Fruit fly (Drosophila melanogaster) whole organism, embryonic: ENCODE measurements around the gene CG8568.
A peak's percentile ranks its signal among the peaks of the same experiment; 100 is the strongest.

ENCODE experiments used
- CG1024 ChIP-seq: fragments of 200-800 bp; sonication (Bioruptor generic); IDR thresholded peaks from 2 replicates; pipeline ENCODE4 v1.3.6; 2022; ENCODE audit warnings: missing biosample characterization, missing genetic modification characterization
- CG10543 ChIP-seq: fragments of 200-800 bp; sonication (Bioruptor generic); optimal IDR thresholded peaks from 3 replicates; lab custom pipeline; 2017; ENCODE audit warnings: missing biosample characterization, mild to moderate bottlenecking, missing genetic modification characterization, moderate library complexity
- CG10979 ChIP-seq: fragments of 200-800 bp; sonication (Bioruptor generic); optimal IDR thresholded peaks from 2 replicates; lab custom pipeline; 2018; ENCODE audit warnings: missing biosample characterization, mild to moderate bottlenecking, missing genetic modification characterization, moderate library complexity
- CG11085 ChIP-seq: fragments of 200-800 bp; sonication (Bioruptor generic); IDR thresholded peaks from 2 replicates; pipeline ENCODE4 v1.3.6; 2022; ENCODE audit warnings: missing biosample characterization, missing genetic modification characterization
- CG11247 ChIP-seq: fragments of 200-800 bp; sonication (Bioruptor generic); IDR thresholded peaks from 2 replicates; pipeline ENCODE4 v1.3.6; 2022; ENCODE audit warnings: missing biosample characterization, missing genetic modification characterization
- CG12155 ChIP-seq: fragments of 200-800 bp; sonication (Bioruptor generic); optimal IDR thresholded peaks from 3 replicates; lab custom pipeline; 2016; ENCODE audit warnings: missing biosample characterization, missing genetic modification characterization
- CG12744 ChIP-seq: fragments of 200-800 bp; sonication (Bioruptor generic); optimal IDR thresholded peaks from 2 replicates; lab custom pipeline; 2016; ENCODE audit warnings: missing biosample characterization, missing genetic modification characterization
- CG13424 ChIP-seq: fragments of 200-800 bp; sonication (Bioruptor generic); optimal IDR thresholded peaks from 2 replicates; lab custom pipeline; 2019; ENCODE audit warnings: missing biosample characterization, mild to moderate bottlenecking, missing genetic modification characterization, moderate library complexity
- CG13894 ChIP-seq: fragments of 200-800 bp; sonication (Bioruptor generic); optimal IDR thresholded peaks from 3 replicates; lab custom pipeline; 2018; ENCODE audit warnings: missing biosample characterization, mild to moderate bottlenecking, missing genetic modification characterization, moderate library complexity
- CG17385 ChIP-seq: fragments of 200-800 bp; sonication (Bioruptor generic); optimal IDR thresholded peaks from 3 replicates; lab custom pipeline; 2018; ENCODE audit warnings: missing biosample characterization, mild to moderate bottlenecking, missing genetic modification characterization
- CG2712 ChIP-seq: fragments of 200-800 bp; optimal IDR thresholded peaks from 3 replicates; lab custom pipeline; 2019; ENCODE audit warnings: missing biosample characterization, mild to moderate bottlenecking, missing genetic modification characterization, moderate library complexity
- CG30431 ChIP-seq: fragments of 200-800 bp; sonication (Bioruptor generic); optimal IDR thresholded peaks from 2 replicates; lab custom pipeline; 2017; ENCODE audit warnings: missing biosample characterization, missing genetic modification characterization
- CG31365 ChIP-seq: fragments of 200-800 bp; sonication (Bioruptor generic); optimal IDR thresholded peaks from 2 replicates; lab custom pipeline; 2018; ENCODE audit warnings: missing biosample characterization, mild to moderate bottlenecking, missing genetic modification characterization
- CG32772 ChIP-seq: fragments of 200-800 bp; sonication (Bioruptor generic); IDR thresholded peaks from 2 replicates; pipeline ENCODE4 v1.3.6; 2022; ENCODE audit warnings: missing biosample characterization, missing genetic modification characterization
- CG3838 ChIP-seq: fragments of 200-800 bp; sonication (Bioruptor generic); optimal IDR thresholded peaks from 3 replicates; lab custom pipeline; 2016; ENCODE audit warnings: missing biosample characterization, missing genetic modification characterization
- CG4404 ChIP-seq: fragments of 200-800 bp; sonication (Bioruptor generic); IDR thresholded peaks from 2 replicates; pipeline ENCODE4 v1.3.6; 2022; ENCODE audit warnings: missing biosample characterization, missing genetic modification characterization
- CG7372 ChIP-seq: fragments of 200-800 bp; sonication (Bioruptor generic); IDR thresholded peaks from 2 replicates; pipeline ENCODE4 v1.3.6; 2022; ENCODE audit warnings: missing biosample characterization, missing genetic modification characterization
- CG8089 ChIP-seq: fragments of 200-800 bp; sonication (Bioruptor generic); optimal IDR thresholded peaks from 3 replicates; lab custom pipeline; 2016; ENCODE audit warnings: missing biosample characterization, missing genetic modification characterization
- CG8359 ChIP-seq: fragments of 200-800 bp; sonication (Bioruptor generic); optimal IDR thresholded peaks from 2 replicates; lab custom pipeline; 2017; ENCODE audit warnings: missing biosample characterization, mild to moderate bottlenecking, missing genetic modification characterization, borderline replicate concordance
- CG8478 ChIP-seq: fragments of >200 bp; optimal IDR thresholded peaks from 2 replicates; lab custom pipeline; 2018
- CTCF ChIP-seq: fragments of 200-800 bp; sonication (Bioruptor generic); optimal IDR thresholded peaks from 2 replicates; lab custom pipeline; 2017; ENCODE audit warnings: missing biosample characterization, mild to moderate bottlenecking, missing genetic modification characterization, moderate library complexity
- CkIIα-i1 ChIP-seq: fragments of 200-800 bp; sonication (Bioruptor generic); IDR thresholded peaks from 2 replicates; pipeline ENCODE4 v1.3.6; 2022; ENCODE audit warnings: missing biosample characterization, missing genetic modification characterization
- ERR ChIP-seq: fragments of 200-800 bp; sonication (Bioruptor generic); optimal IDR thresholded peaks from 2 replicates; lab custom pipeline; 2016; ENCODE audit warnings: missing biosample characterization, missing genetic modification characterization
- GATAe ChIP-seq: fragments of 200-800 bp; sonication (Bioruptor generic); conservative IDR thresholded peaks from 2 replicates; pipeline ENCODE4 v1.3.6; 2022; ENCODE audit warnings: missing biosample characterization, missing genetic modification characterization
- Hmr ChIP-seq: fragments of 200-800 bp; sonication (Bioruptor generic); optimal IDR thresholded peaks from 3 replicates; lab custom pipeline; 2017; ENCODE audit warnings: mild to moderate bottlenecking, missing biosample characterization, missing genetic modification reagents, missing genetic modification characterization
- Hmx ChIP-seq: fragments of 200-800 bp; sonication (Bioruptor generic); optimal IDR thresholded peaks from 2 replicates; lab custom pipeline; 2016; ENCODE audit warnings: missing biosample characterization, missing genetic modification characterization
- MESR4 ChIP-seq: fragments of 200-800 bp; sonication (Bioruptor generic); optimal IDR thresholded peaks from 2 replicates; lab custom pipeline; 2018; ENCODE audit warnings: missing biosample characterization, mild to moderate bottlenecking, missing genetic modification characterization, moderate library complexity
- Side ChIP-seq: fragments of 200-800 bp; sonication (Bioruptor generic); optimal IDR thresholded peaks from 2 replicates; lab custom pipeline; 2016; ENCODE audit warnings: missing biosample characterization, missing genetic modification characterization
- bsh ChIP-seq, 2 experiments: fragments of 200-800 bp; sonication (Bioruptor generic); optimal IDR thresholded peaks; 2 replicates each; lab custom pipeline; 2017 to 2018; ENCODE audit warnings: mild to moderate bottlenecking in 2 of 2, missing biosample characterization in 2 of 2, missing genetic modification characterization in 2 of 2, moderate library complexity in 1 of 2
- ci ChIP-seq: fragments of 200-800 bp; sonication (Bioruptor generic); IDR thresholded peaks from 3 replicates; pipeline ENCODE4 v1.3.6; 2022; ENCODE audit warnings: missing biosample characterization, missing genetic modification characterization
- crc ChIP-seq: fragments of 200-800 bp; sonication (Bioruptor generic); optimal IDR thresholded peaks from 2 replicates; lab custom pipeline; 2016; ENCODE audit warnings: missing biosample characterization, missing genetic modification characterization
- crp ChIP-seq, 2 experiments: fragments of 200-800 bp; sonication (Bioruptor generic); optimal IDR thresholded peaks; 2 replicates in 1 of 2; 3 replicates in 1 of 2; lab custom pipeline; 2017; ENCODE audit warnings: missing biosample characterization in 2 of 2, missing genetic modification characterization in 2 of 2, mild to moderate bottlenecking in 1 of 2, moderate library complexity in 1 of 2
- fru ChIP-seq: fragments of >200 bp; optimal IDR thresholded peaks from 2 replicates; lab custom pipeline; 2017
- gem ChIP-seq: fragments of 200-800 bp; sonication (Bioruptor generic); optimal IDR thresholded peaks from 2 replicates; lab custom pipeline; 2019; ENCODE audit warnings: missing biosample characterization, mild to moderate bottlenecking, missing genetic modification characterization, moderate library complexity
- gro ChIP-seq: fragments of 200-800 bp; sonication (Bioruptor generic); optimal IDR thresholded peaks from 2 replicates; lab custom pipeline; 2016; ENCODE audit warnings: missing biosample characterization, missing genetic modification characterization
- hkb ChIP-seq, 2 experiments: fragments of 200-800 bp in 1 of 2; fragments of >200 bp in 1 of 2; sonication (Bioruptor generic) in 1 of 2; IDR thresholded peaks in 1 of 2; optimal IDR thresholded peaks in 1 of 2; 2 replicates each; pipeline versions ENCODE4 v1.3.6 to Lab custom; 2017 to 2022; ENCODE audit warnings: missing biosample characterization in 1 of 2, missing genetic modification characterization in 1 of 2
- kah ChIP-seq: fragments of 200-800 bp; sonication (Bioruptor generic); optimal IDR thresholded peaks from 2 replicates; lab custom pipeline; 2018; ENCODE audit warnings: missing biosample characterization, mild to moderate bottlenecking, missing genetic modification characterization
- lola ChIP-seq, 3 experiments: fragments of >200 bp in 2 of 3; fragments of 200-800 bp in 1 of 3; sonication (Bioruptor generic) in 1 of 3; optimal IDR thresholded peaks; 2 replicates each; lab custom pipeline; 2017 to 2019; ENCODE audit warnings: missing biosample characterization in 3 of 3, missing genetic modification characterization in 3 of 3, mild to moderate bottlenecking in 1 of 3, moderate library complexity in 1 of 3
- luna ChIP-seq: fragments of 200-800 bp; sonication (Bioruptor generic); optimal IDR thresholded peaks from 2 replicates; lab custom pipeline; 2016; ENCODE audit warnings: missing biosample characterization, missing genetic modification characterization
- nerfin-1 ChIP-seq: fragments of 200-800 bp; sonication (Bioruptor generic); optimal IDR thresholded peaks from 3 replicates; lab custom pipeline; 2019; ENCODE audit warnings: missing biosample characterization, mild to moderate bottlenecking, missing genetic modification characterization, moderate library complexity
- onecut ChIP-seq: fragments of 200-800 bp; sonication (Bioruptor generic); IDR thresholded peaks from 2 replicates; pipeline ENCODE4 v1.3.6; 2022; ENCODE audit warnings: missing biosample characterization, missing genetic modification characterization
- otp ChIP-seq: fragments of 200-800 bp; sonication (Bioruptor generic); IDR thresholded peaks from 3 replicates; pipeline ENCODE4, ENCODE4 v1.3.6; 2022; ENCODE audit warnings: missing biosample characterization, missing genetic modification characterization
- phol ChIP-seq: fragments of 200-800 bp; sonication (Bioruptor generic); optimal IDR thresholded peaks from 3 replicates; lab custom pipeline; 2018; ENCODE audit warnings: missing biosample characterization, mild to moderate bottlenecking, missing genetic modification characterization, moderate library complexity
- pita ChIP-seq: fragments of 200-800 bp; sonication (Bioruptor generic); optimal IDR thresholded peaks from 2 replicates; lab custom pipeline; 2017; ENCODE audit warnings: missing biosample characterization, mild to moderate bottlenecking, missing genetic modification characterization
- pnt ChIP-seq: fragments of 200-800 bp; sonication (Bioruptor generic); optimal IDR thresholded peaks from 3 replicates; lab custom pipeline; 2016; ENCODE audit warnings: missing biosample characterization, missing genetic modification characterization
- ranshi ChIP-seq: fragments of 200-800 bp; sonication (Bioruptor generic); IDR thresholded peaks from 2 replicates; pipeline ENCODE4 v1.3.6; 2022; ENCODE audit warnings: missing biosample characterization, missing genetic modification characterization
- scrt ChIP-seq: fragments of 200-800 bp; sonication (Bioruptor generic); optimal IDR thresholded peaks from 2 replicates; lab custom pipeline; 2018; ENCODE audit warnings: missing biosample characterization, mild to moderate bottlenecking, missing genetic modification characterization, moderate library complexity
- sd ChIP-seq: fragments of 200-800 bp; sonication (Bioruptor generic); optimal IDR thresholded peaks from 3 replicates; lab custom pipeline; 2018; ENCODE audit warnings: missing biosample characterization, mild to moderate bottlenecking, missing genetic modification characterization, moderate library complexity
- sqz ChIP-seq: fragments of 200-800 bp; sonication (Bioruptor generic); optimal IDR thresholded peaks from 3 replicates; lab custom pipeline; 2018; ENCODE audit warnings: missing biosample characterization, mild to moderate bottlenecking, missing genetic modification characterization
- toy ChIP-seq: fragments of 200-800 bp; sonication (Bioruptor generic); IDR thresholded peaks from 2 replicates; pipeline ENCODE4 v1.3.6; 2022; ENCODE audit warnings: missing biosample characterization, missing genetic modification characterization
- unpg ChIP-seq: fragments of 200-800 bp; sonication (Bioruptor generic); optimal IDR thresholded peaks from 3 replicates; lab custom pipeline; 2018; ENCODE audit warnings: missing biosample characterization, mild to moderate bottlenecking, missing genetic modification characterization, moderate library complexity

CG8568 gene

DNA sequence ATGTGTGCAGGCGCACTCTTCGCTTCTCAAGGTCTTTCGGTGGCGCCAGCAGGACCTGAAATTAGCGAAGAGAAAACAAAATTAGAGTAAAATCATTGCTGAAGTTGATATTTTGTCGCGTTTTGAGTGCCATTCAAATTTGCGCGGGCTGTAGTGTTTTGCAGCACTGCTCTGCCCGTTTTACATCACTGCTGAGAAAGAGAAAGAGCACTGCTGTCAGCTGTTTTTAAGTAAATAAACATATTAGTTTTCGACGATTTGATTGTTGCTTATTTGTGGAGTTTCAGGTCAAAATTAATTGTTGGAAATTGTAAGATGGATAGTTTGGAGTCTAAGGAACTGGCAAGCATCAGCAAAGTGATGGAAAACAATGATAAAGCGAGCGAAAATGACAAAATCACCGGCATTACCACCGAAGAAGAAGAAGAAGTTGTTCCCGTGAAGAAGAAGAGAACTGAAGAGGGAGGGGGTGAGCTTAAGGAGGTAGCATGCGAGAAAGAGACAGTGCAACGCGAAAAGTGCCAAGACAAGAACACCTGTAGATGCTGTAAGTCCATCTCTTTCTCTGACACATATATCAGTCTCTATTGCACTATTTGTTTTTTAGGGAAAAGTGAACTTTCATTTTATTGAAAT is 28.9 kb downstream of the CG8568 start, which contains the start of gene ENGase (continued):
- peak; percentile 71 for TF ChIP-seq scrt
- TF ChIP-seq CG11247 (GFP tag; lab: Robert Waterston, UW): peak; percentile 21; the same call in 1 of the 2 replicates
- no peak for TF ChIP-seq CG32772
- TF ChIP-seq CG13894 (tag; lab: Kevin White, UChicago): no peak
- TF ChIP-seq sd (tag; lab: Kevin White, UChicago): no peak
- no peak for TF ChIP-seq otp
- no peak for TF ChIP-seq bsh (GFP tag; optimal IDR thresholded peaks at IDR 0.05; lab: Kevin White, UChicago)
- peak; percentile 99 for TF ChIP-seq CG17385 (GFP tag; lab: Kevin White, UChicago)
- no peak for TF ChIP-seq CG8478 (lab: Kevin White, UChicago)
- TF ChIP-seq phol (tag; lab: Kevin White, UChicago): no peak
- TF ChIP-seq CG8089 (GFP tag; lab: Kevin White, UChicago): no peak
- TF ChIP-seq CG2712 (tag; lab: Kevin White, UChicago): no peak
- TF ChIP-seq CG8359 (GFP tag; lab: Kevin White, UChicago): no peak
- TF ChIP-seq luna: no peak
- no peak for TF ChIP-seq fru
- no peak for TF ChIP-seq pnt (GFP tag; lab: Kevin White, UChicago)
- TF ChIP-seq gro (GFP tag; lab: Kevin White, UChicago): no peak
- no peak for TF ChIP-seq CG10979
- peak; percentile 30 to 86 for TF ChIP-seq crp (GFP tag; optimal IDR thresholded peaks at IDR 0.05; lab: Kevin White, UChicago)
- no peak for TF ChIP-seq CG12155 (GFP tag; lab: Kevin White, UChicago)
- no peak for TF ChIP-seq CTCF (GFP tag; lab: Kevin White, UChicago)
- TF ChIP-seq CG11085 (GFP tag; lab: Robert Waterston, UW): no peak
- no peak for TF ChIP-seq lola (GFP tag; optimal IDR thresholded peaks at IDR 0.05; lab: Kevin White, UChicago)
- TF ChIP-seq CG10543 (GFP tag; lab: Kevin White, UChicago): peak; percentile 4
- TF ChIP-seq CG1024: no peak
- no peak for TF ChIP-seq pita
- no peak for TF ChIP-seq CG13424
- no peak for TF ChIP-seq CG12744
- no peak for TF ChIP-seq CG31365 (tag; lab: Kevin White, UChicago)
- TF ChIP-seq crc: no peak
- no peak for TF ChIP-seq unpg
- TF ChIP-seq toy (GFP tag; lab: Robert Waterston, UW): no peak
- no peak for TF ChIP-seq onecut (GFP tag; lab: Robert Waterston, UW)
- peak; percentile 54 for TF ChIP-seq kah
- TF ChIP-seq ERR (GFP tag; lab: Kevin White, UChicago): no peak
- no peak for TF ChIP-seq CkIIα-i1 (GFP tag; lab: Robert Waterston, UW)
- no peak for TF ChIP-seq ci
- TF ChIP-seq CG7372 (GFP tag; lab: Robert Waterston, UW): no peak
- TF ChIP-seq MESR4 (GFP tag; lab: Kevin White, UChicago): no peak
- no peak for TF ChIP-seq Side
- no peak for TF ChIP-seq Hmr (GFP tag; lab: Kevin White, UChicago)
- TF ChIP-seq ranshi (GFP tag; lab: Robert Waterston, UW): no peak
- TF ChIP-seq sqz: no peak
- no peak for TF ChIP-seq GATAe (GFP tag; lab: Robert Waterston, UW)
- TF ChIP-seq Hmx (GFP tag; lab: Kevin White, UChicago): no peak
- no peak for TF ChIP-seq CG3838 (GFP tag; lab: Kevin White, UChicago)
- TF ChIP-seq gem (tag; lab: Kevin White, UChicago): no peak
- no peak for TF ChIP-seq CG4404 (GFP tag; lab: Robert Waterston, UW)
- TF ChIP-seq CG30431: no peak
- TF ChIP-seq hkb (optimal IDR thresholded peaks at IDR 0.05; lab: Kevin White, UChicago): no peak
- no peak for TF ChIP-seq hkb (GFP tag; IDR thresholded peaks at IDR 0.05; lab: Robert Waterston, UW)
- TF ChIP-seq nerfin-1 (tag; lab: Kevin White, UChicago): no peak
